Fruit fly (Drosophila melanogaster) whole organism, prepupa: ENCODE data around the gene CG3288.

Source experiments
- CG10631 ChIP-seq: fragments of 200-800 bp; sonication (Bioruptor generic); optimal IDR thresholded peaks from 2 replicates; lab custom pipeline; 2016; ENCODE audit warnings: missing biosample characterization, missing genetic modification characterization
- CG10669 ChIP-seq: fragments of 200-800 bp; sonication (Bioruptor generic); optimal IDR thresholded peaks from 3 replicates; lab custom pipeline; 2018; ENCODE audit warnings: missing biosample characterization, mild to moderate bottlenecking, missing genetic modification characterization, moderate library complexity
- CG11294 ChIP-seq: fragments of 200-800 bp; sonication (Bioruptor generic); IDR thresholded peaks from 2 replicates; pipeline ENCODE4 v1.3.6; 2022; ENCODE audit warnings: missing biosample characterization, missing genetic modification characterization
- CG11762 ChIP-seq: fragments of 200-800 bp; sonication (Bioruptor generic); optimal IDR thresholded peaks from 3 replicates; lab custom pipeline; 2016; ENCODE audit warnings: missing biosample characterization, missing genetic modification characterization; ENCODE audit not compliant: insufficient read depth
- CG15336 ChIP-seq: fragments of 200-800 bp; sonication (Bioruptor generic); IDR thresholded peaks from 2 replicates; pipeline ENCODE4 v1.3.6; 2022; ENCODE audit warnings: missing biosample characterization, missing genetic modification characterization
- CG1621 ChIP-seq: fragments of 200-800 bp; sonication (Bioruptor generic); optimal IDR thresholded peaks from 3 replicates; lab custom pipeline; 2018; ENCODE audit warnings: missing biosample characterization, mild to moderate bottlenecking, missing genetic modification characterization
- CG16779 ChIP-seq: fragments of 200-800 bp; sonication (Bioruptor generic); optimal IDR thresholded peaks from 3 replicates; lab custom pipeline; 2017; ENCODE audit warnings: missing biosample characterization, mild to moderate bottlenecking, missing genetic modification characterization
- CG31627 ChIP-seq: fragments of 200-800 bp; sonication (Bioruptor generic); optimal IDR thresholded peaks from 3 replicates; lab custom pipeline; 2016; ENCODE audit warnings: missing biosample characterization, missing genetic modification characterization
- CG32006 ChIP-seq: fragments of 200-800 bp; sonication (Bioruptor generic); optimal IDR thresholded peaks from 3 replicates; lab custom pipeline; 2017; ENCODE audit warnings: missing biosample characterization, mild to moderate bottlenecking, missing genetic modification characterization
- CG34406 ChIP-seq: fragments of 200-800 bp; sonication (Bioruptor generic); optimal IDR thresholded peaks from 3 replicates; lab custom pipeline; 2016; ENCODE audit warnings: missing biosample characterization, missing genetic modification characterization
- CG3919 ChIP-seq: fragments of 200-800 bp; sonication (Bioruptor generic); optimal IDR thresholded peaks from 3 replicates; lab custom pipeline; 2016; ENCODE audit warnings: missing biosample characterization, missing genetic modification characterization
- CG4318 ChIP-seq: fragments of 200-800 bp; sonication (Bioruptor generic); optimal IDR thresholded peaks from 3 replicates; lab custom pipeline; 2017; ENCODE audit warnings: missing biosample characterization, mild to moderate bottlenecking, missing genetic modification characterization
- CG6163 ChIP-seq: fragments of 200-800 bp; sonication (Bioruptor generic); IDR thresholded peaks from 3 replicates; pipeline ENCODE4 v1.3.6; 2022; ENCODE audit warnings: missing biosample characterization, missing genetic modification characterization
- CG6792 ChIP-seq: fragments of 200-800 bp; sonication (Bioruptor generic); optimal IDR thresholded peaks from 3 replicates; lab custom pipeline; 2016; ENCODE audit warnings: missing biosample characterization, missing genetic modification characterization
- CG6854 ChIP-seq: fragments of 200-800 bp; sonication (Bioruptor generic); optimal IDR thresholded peaks from 2 replicates; lab custom pipeline; 2017; ENCODE audit warnings: missing biosample characterization, mild to moderate bottlenecking, missing genetic modification characterization
- CG7368 ChIP-seq: fragments of 200-800 bp; sonication (Bioruptor generic); optimal IDR thresholded peaks from 3 replicates; lab custom pipeline; 2016; ENCODE audit warnings: missing biosample characterization, missing genetic modification characterization
- CG8319 ChIP-seq: fragments of 200-800 bp; sonication (Bioruptor generic); optimal IDR thresholded peaks from 3 replicates; lab custom pipeline; 2016; ENCODE audit warnings: missing biosample characterization, missing genetic modification characterization
- CG9139 ChIP-seq: fragments of 200-800 bp; sonication (Bioruptor generic); optimal IDR thresholded peaks from 3 replicates; lab custom pipeline; 2017; ENCODE audit warnings: missing biosample characterization, mild to moderate bottlenecking, missing genetic modification characterization
- Eip78C ChIP-seq: fragments of 200-800 bp; sonication (Bioruptor generic); peaks from one replicate; lab custom pipeline; 2016; ENCODE audit warnings: missing biosample characterization, missing genetic modification characterization
- Ets21C ChIP-seq: fragments of 200-800 bp; sonication (Bioruptor generic); optimal IDR thresholded peaks from 3 replicates; lab custom pipeline; 2016; ENCODE audit warnings: missing biosample characterization, missing genetic modification characterization
- Ets96B ChIP-seq: fragments of 200-800 bp; optimal IDR thresholded peaks from 2 replicates; lab custom pipeline; 2019; ENCODE audit warnings: missing biosample characterization, mild to moderate bottlenecking, missing genetic modification characterization, moderate library complexity
- Gug ChIP-seq: fragments of 200-800 bp; sonication (Bioruptor generic); IDR thresholded peaks from 2 replicates; pipeline ENCODE4 v1.3.6; 2022; ENCODE audit warnings: missing biosample characterization, missing genetic modification characterization
- Hr38 ChIP-seq: sonication (Bioruptor generic); optimal IDR thresholded peaks from 2 replicates; lab custom pipeline; 2016; ENCODE audit warnings: missing biosample characterization, missing genetic modification characterization
- Hr39 ChIP-seq: fragments of 200-800 bp; sonication (Bioruptor generic); optimal IDR thresholded peaks from 2 replicates; lab custom pipeline; 2016; ENCODE audit warnings: missing biosample characterization, missing genetic modification characterization
- Hr4 ChIP-seq: fragments of 200-800 bp; sonication (Bioruptor generic); optimal IDR thresholded peaks from 3 replicates; lab custom pipeline; 2016; ENCODE audit warnings: missing biosample characterization, missing genetic modification characterization
- Lpt ChIP-seq: fragments of 200-800 bp; sonication (Bioruptor generic); optimal IDR thresholded peaks from 3 replicates; lab custom pipeline; 2016; ENCODE audit warnings: missing biosample characterization, missing genetic modification characterization
- Smox ChIP-seq: fragments of 200-800 bp; sonication (Bioruptor generic); optimal IDR thresholded peaks from 3 replicates; lab custom pipeline; 2016; ENCODE audit warnings: missing biosample characterization, missing genetic modification characterization
- Sox102F ChIP-seq: fragments of 200-800 bp; sonication (Bioruptor generic); optimal IDR thresholded peaks from 2 replicates; lab custom pipeline; 2016; ENCODE audit warnings: missing biosample characterization, mild to moderate bottlenecking, missing genetic modification characterization
- Sox14 ChIP-seq: fragments of 200-800 bp; sonication (Bioruptor generic); optimal IDR thresholded peaks from 3 replicates; lab custom pipeline; 2016; ENCODE audit warnings: missing biosample characterization, missing genetic modification characterization
- Sox15 ChIP-seq: fragments of 200-800 bp; sonication (Bioruptor generic); optimal IDR thresholded peaks from 3 replicates; lab custom pipeline; 2016; ENCODE audit warnings: missing biosample characterization, missing genetic modification characterization
- achi ChIP-seq: fragments of 200-800 bp; sonication (Bioruptor generic); optimal IDR thresholded peaks from 3 replicates; lab custom pipeline; 2016; ENCODE audit warnings: missing biosample characterization, missing genetic modification characterization
- cyc ChIP-seq: fragments of 200-800 bp; sonication (Bioruptor generic); optimal IDR thresholded peaks from 3 replicates; lab custom pipeline; 2016; ENCODE audit warnings: missing biosample characterization, missing genetic modification characterization
- dsx ChIP-seq: fragments of 200-800 bp; optimal IDR thresholded peaks from 3 replicates; lab custom pipeline; 2019; ENCODE audit warnings: missing biosample characterization, mild to moderate bottlenecking, missing genetic modification characterization, moderate library complexity; ENCODE audit not compliant: poor library complexity, severe bottlenecking
- esn ChIP-seq: fragments of 200-800 bp; sonication (Bioruptor generic); optimal IDR thresholded peaks from 2 replicates; lab custom pipeline; 2016; ENCODE audit warnings: missing biosample characterization, mild to moderate bottlenecking, missing genetic modification characterization, moderate library complexity
- fd85E ChIP-seq: fragments of 200-800 bp; sonication (Bioruptor generic); optimal IDR thresholded peaks from 3 replicates; lab custom pipeline; 2016; ENCODE audit warnings: missing biosample characterization, missing genetic modification characterization
- lz ChIP-seq: fragments of 200-800 bp; sonication (Bioruptor generic); optimal IDR thresholded peaks from 3 replicates; lab custom pipeline; 2016; ENCODE audit warnings: missing biosample characterization, missing genetic modification characterization
- net ChIP-seq: fragments of 200-800 bp; sonication (Bioruptor generic); optimal IDR thresholded peaks from 3 replicates; lab custom pipeline; 2016; ENCODE audit warnings: missing biosample characterization, missing genetic modification characterization
- pdm3 ChIP-seq: fragments of 200-800 bp; sonication (Bioruptor generic); optimal IDR thresholded peaks from 3 replicates; lab custom pipeline; 2016; ENCODE audit warnings: missing biosample characterization, missing genetic modification characterization
- salr ChIP-seq, 2 experiments: fragments of 200-800 bp; sonication (Bioruptor generic); optimal IDR thresholded peaks; 3 replicates each; lab custom pipeline; 2016 to 2018; ENCODE audit warnings: missing biosample characterization in 2 of 2, missing genetic modification characterization in 2 of 2, mild to moderate bottlenecking in 1 of 2
- spab ChIP-seq: fragments of 200-800 bp; sonication (Bioruptor generic); optimal IDR thresholded peaks from 2 replicates; lab custom pipeline; 2017; ENCODE audit warnings: missing biosample characterization, mild to moderate bottlenecking, missing genetic modification characterization, missing genetic modification reagents
- svp ChIP-seq: fragments of 200-800 bp; sonication (Bioruptor generic); peaks from one replicate; lab custom pipeline; 2016; ENCODE audit warnings: missing biosample characterization, missing genetic modification characterization
- topi ChIP-seq: fragments of 200-800 bp; sonication (Bioruptor generic); optimal IDR thresholded peaks from 3 replicates; lab custom pipeline; 2016; ENCODE audit warnings: missing biosample characterization, missing genetic modification characterization
- vri ChIP-seq: fragments of 200-800 bp; sonication (Bioruptor generic); optimal IDR thresholded peaks from 3 replicates; lab custom pipeline; 2016; ENCODE audit warnings: missing biosample characterization, mild to moderate bottlenecking, missing genetic modification characterization

The CG3288 gene

DNA sequence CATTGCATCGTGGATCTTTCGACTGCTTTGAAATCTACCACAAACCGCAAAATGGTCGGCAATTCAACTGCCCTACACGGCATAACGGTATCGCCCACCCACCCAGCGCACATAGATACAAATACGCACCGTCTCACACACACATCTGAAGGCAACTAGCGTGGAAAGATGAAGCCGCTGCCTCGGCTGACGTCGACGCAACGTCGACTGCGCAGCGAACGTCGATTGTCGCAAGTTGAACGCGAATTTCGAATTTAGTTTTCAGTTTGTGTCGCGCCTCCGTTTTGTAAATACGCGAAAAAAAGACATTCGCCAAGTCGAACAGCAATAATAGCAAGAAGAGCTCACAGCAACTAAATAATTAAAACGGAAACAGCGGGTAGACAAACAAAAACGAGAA, 8.0 kb upstream of the CG3288 start:
- TF ChIP-seq svp (GFP tag; lab: Kevin White, UChicago) (no peak), salr (GFP tag; optimal IDR thresholded peaks at IDR 0.05; lab: Kevin White, UChicago) (no peak), lz (GFP tag; lab: Kevin White, UChicago) (no peak), fd85E (no peak)

DNA sequence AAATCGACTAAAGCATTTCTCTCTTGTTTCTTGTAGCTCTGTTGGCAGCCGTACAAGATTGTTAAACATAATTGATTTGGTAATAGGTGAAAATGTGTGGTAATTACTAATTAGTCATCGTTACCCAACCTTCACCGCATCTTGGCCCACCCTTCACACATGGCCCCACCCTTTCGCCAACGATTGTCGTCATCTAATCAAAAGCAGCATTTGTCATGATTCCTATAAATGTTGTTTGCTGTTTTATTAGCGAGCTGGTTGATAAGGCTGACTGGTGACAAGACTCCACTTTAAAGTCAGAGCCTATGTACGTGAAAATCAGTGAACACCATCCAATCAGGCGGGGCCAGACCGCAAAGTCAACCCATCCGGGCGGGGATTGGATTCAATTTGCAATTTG, 5.6 kb upstream of the CG3288 start:
- no peak for TF ChIP-seq CG1621
- peak; percentile 47 for TF ChIP-seq vri (GFP tag; lab: Kevin White, UChicago)
- no peak for TF ChIP-seq CG7368
- no peak for TF ChIP-seq CG6792 (GFP tag; lab: Kevin White, UChicago)
- TF ChIP-seq achi (GFP tag; lab: Kevin White, UChicago) = no peak
- no peak for TF ChIP-seq CG10631 (GFP tag; lab: Kevin White, UChicago)

DNA sequence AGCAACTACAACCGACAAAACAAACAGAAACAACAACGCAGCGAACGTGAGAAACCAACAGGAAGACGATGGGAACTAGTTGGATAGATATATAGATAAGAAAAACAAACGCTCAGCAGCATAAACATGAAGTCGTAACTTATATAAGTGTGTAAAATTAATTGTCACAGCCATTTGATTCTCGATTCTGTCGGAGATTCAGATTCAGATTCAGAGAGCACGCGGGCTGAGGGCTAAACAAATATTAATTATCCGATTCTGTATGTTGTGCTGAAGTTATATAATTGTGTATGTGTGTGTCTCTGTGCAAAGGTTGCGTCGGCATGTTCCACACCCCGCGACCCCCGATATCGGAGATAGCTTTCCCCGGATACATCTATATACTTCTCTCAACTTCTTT, 1.8 kb upstream of the CG3288 start:
- TF ChIP-seq CG6792 (GFP tag; lab: Kevin White, UChicago) (no peak), CG3919 (GFP tag; lab: Kevin White, UChicago) (no peak), Eip78C (GFP tag; lab: Kevin White, UChicago) (peak; percentile 29), fd85E (no peak), CG6163 (GFP tag; lab: Robert Waterston, UW) (no peak), CG4318 (no peak), CG9139 (GFP tag; lab: Kevin White, UChicago) (no peak), CG8319 (GFP tag; lab: Kevin White, UChicago) (no peak)
- TF ChIP-seq, all 60 proteins: peak for 1

DNA sequence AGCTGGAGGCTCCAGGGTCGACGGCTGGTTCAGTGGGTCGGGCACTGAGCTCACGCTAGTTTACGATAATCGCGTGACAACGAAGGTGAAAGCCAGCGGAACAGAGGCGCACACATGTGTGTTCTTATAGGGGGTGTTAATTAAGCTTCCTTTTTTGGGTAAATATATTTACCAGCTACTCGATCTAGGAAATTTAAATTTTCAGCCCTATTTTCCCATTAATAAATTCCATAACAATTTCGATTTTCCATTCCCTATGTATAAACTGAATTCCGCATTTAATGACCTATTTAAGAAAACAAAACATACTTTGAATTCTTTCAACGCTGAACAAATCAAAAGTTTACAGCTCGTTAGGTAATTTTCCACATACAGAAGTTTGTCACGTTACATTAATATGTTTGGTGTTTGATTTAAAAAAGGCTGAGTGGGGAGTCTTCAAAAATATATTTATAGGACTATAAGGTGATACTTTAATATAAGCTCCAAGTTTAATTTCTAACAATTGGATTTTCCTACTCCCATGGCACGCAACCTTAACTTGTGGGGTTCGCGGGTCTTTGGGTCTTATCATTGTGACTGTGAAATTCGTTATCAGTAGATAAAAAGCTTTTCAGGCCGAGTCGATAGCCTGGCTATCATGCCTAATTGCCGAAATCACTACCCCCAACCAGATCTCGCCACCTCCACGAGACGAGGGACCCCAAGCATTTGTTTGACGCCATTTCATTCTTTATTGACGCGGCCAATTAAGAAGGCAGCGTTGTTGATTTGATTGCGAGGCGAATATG, 1.3 kb downstream of the CG3288 start, which contains the start of gene CG13255:
Gene CG13255 (plus strand): TSS at position 449 of the 791 bp plus-strand sequence.
- TF ChIP-seq CG6854 (GFP tag; lab: Kevin White, UChicago) (no peak), net (GFP tag; lab: Kevin White, UChicago) (no peak), Hr38 (GFP tag; lab: Kevin White, UChicago) (no peak), CG16779 (no peak), CG34406 (no peak), Ets21C (GFP tag; lab: Kevin White, UChicago) (no peak), CG31627 (peak; percentile 34), CG6163 (GFP tag; lab: Robert Waterston, UW) (no peak), CG3919 (GFP tag; lab: Kevin White, UChicago) (no peak), Lpt (GFP tag; lab: Kevin White, UChicago) (no peak), pdm3 (GFP tag; lab: Kevin White, UChicago) (no peak), spab (GFP tag; lab: Kevin White, UChicago) (no peak), CG11294 (no peak), Smox (no peak), CG8319 (GFP tag; lab: Kevin White, UChicago) (peak; percentile 0), Sox102F (GFP tag; lab: Kevin White, UChicago) (no peak), Sox14 (GFP tag; lab: Kevin White, UChicago) (no peak), cyc (peak; percentile 2), Eip78C (GFP tag; lab: Kevin White, UChicago) (peak; percentile 48), achi (GFP tag; lab: Kevin White, UChicago) (no peak), CG32006 (no peak), salr (GFP tag; optimal IDR thresholded peaks at IDR 0.05; lab: Kevin White, UChicago) (no peak), CG4318 (no peak), lz (GFP tag; lab: Kevin White, UChicago) (peak; percentile 19), Sox15 (GFP tag; lab: Kevin White, UChicago) (no peak), CG9139 (GFP tag; lab: Kevin White, UChicago) (no peak), CG10631 (GFP tag; lab: Kevin White, UChicago) (no peak), topi (GFP tag; lab: Kevin White, UChicago) (peak; percentile 9), svp (GFP tag; lab: Kevin White, UChicago) (no peak), dsx (no peak), CG15336 (no peak), Ets96B (tag; lab: Kevin White, UChicago) (no peak), esn (GFP tag; lab: Kevin White, UChicago) (peak; percentile 56), CG10669 (GFP tag; lab: Kevin White, UChicago) (no peak), Gug (no peak), CG1621 (no peak), CG11762 (no peak), Hr4 (no peak), Hr39 (GFP tag; lab: Kevin White, UChicago) (peak; percentile 47)
